Fruit fly (Drosophila melanogaster) whole organism, embryonic: ENCODE results near the gene CG42798.
A peak's percentile ranks its signal among the peaks of the same experiment; 100 is the strongest.

Source experiments
- Ada2b ChIP-seq: fragments of 200-800 bp; sonication (Bioruptor generic); IDR thresholded peaks from 2 replicates; pipeline ENCODE4 v1.3.6; 2022; ENCODE audit warnings: missing biosample characterization, missing genetic modification characterization
- BtbVII ChIP-seq: fragments of 200-800 bp; sonication (Bioruptor generic); optimal IDR thresholded peaks from 3 replicates; lab custom pipeline; 2017; ENCODE audit warnings: missing biosample characterization, mild to moderate bottlenecking, missing genetic modification characterization
- Bteb2 ChIP-seq: fragments of 200-800 bp; sonication (Bioruptor generic); optimal IDR thresholded peaks from 2 replicates; lab custom pipeline; 2016; ENCODE audit warnings: missing biosample characterization, missing genetic modification characterization
- CG10543 ChIP-seq: fragments of 200-800 bp; sonication (Bioruptor generic); optimal IDR thresholded peaks from 3 replicates; lab custom pipeline; 2017; ENCODE audit warnings: missing biosample characterization, mild to moderate bottlenecking, missing genetic modification characterization, moderate library complexity
- CG11456 ChIP-seq: fragments of 200-800 bp; sonication (Bioruptor generic); IDR thresholded peaks from 3 replicates; pipeline ENCODE4 v1.3.6; 2022; ENCODE audit warnings: missing biosample characterization, missing genetic modification characterization
- CG1529 ChIP-seq: fragments of 200-800 bp; sonication (Bioruptor generic); optimal IDR thresholded peaks from 3 replicates; lab custom pipeline; 2018; ENCODE audit warnings: missing biosample characterization, missing genetic modification characterization
- CG1647 ChIP-seq: fragments of 200-800 bp; sonication (Bioruptor generic); optimal IDR thresholded peaks from 3 replicates; lab custom pipeline; 2016; ENCODE audit warnings: missing biosample characterization, missing genetic modification characterization
- CG18764 ChIP-seq: fragments of 200-800 bp; sonication (Bioruptor generic); optimal IDR thresholded peaks from 3 replicates; lab custom pipeline; 2016; ENCODE audit warnings: missing biosample characterization, missing genetic modification characterization
- CG4360 ChIP-seq: fragments of 200-800 bp; sonication (Bioruptor generic); IDR thresholded peaks from 2 replicates; pipeline ENCODE4 v1.3.6; 2022; ENCODE audit warnings: missing biosample characterization, missing genetic modification characterization
- CG4424 ChIP-seq: fragments of 200-800 bp; sonication (Bioruptor generic); optimal IDR thresholded peaks from 3 replicates; lab custom pipeline; 2016; ENCODE audit warnings: missing biosample characterization, missing genetic modification characterization
- CG4820 ChIP-seq: fragments of 200-800 bp; sonication (Bioruptor generic); optimal IDR thresholded peaks from 3 replicates; lab custom pipeline; 2016; ENCODE audit warnings: missing biosample characterization, missing genetic modification characterization
- CG6254 ChIP-seq: fragments of 200-800 bp; sonication (Bioruptor generic); optimal IDR thresholded peaks from 3 replicates; lab custom pipeline; 2017; ENCODE audit warnings: mild to moderate bottlenecking, missing biosample characterization, missing genetic modification reagents, missing genetic modification characterization
- CG6791 ChIP-seq: fragments of 200-800 bp; sonication (Bioruptor generic); IDR thresholded peaks from 3 replicates; pipeline ENCODE4 v1.3.6; 2022; ENCODE audit warnings: missing biosample characterization, missing genetic modification characterization; ENCODE audit not compliant: partially characterized antibody
- CG7745 ChIP-seq: fragments of 200-800 bp; sonication (Bioruptor generic); optimal IDR thresholded peaks from 2 replicates; lab custom pipeline; 2018; ENCODE audit warnings: missing biosample characterization, mild to moderate bottlenecking, missing genetic modification characterization, moderate library complexity
- CG7839 ChIP-seq: fragments of 200-800 bp; sonication (Bioruptor generic); optimal IDR thresholded peaks from 3 replicates; lab custom pipeline; 2018; ENCODE audit warnings: missing biosample characterization, mild to moderate bottlenecking, missing genetic modification characterization, moderate library complexity
- CG7928 ChIP-seq: fragments of 200-800 bp; sonication (Bioruptor generic); optimal IDR thresholded peaks from 2 replicates; lab custom pipeline; 2017; ENCODE audit warnings: missing biosample characterization, mild to moderate bottlenecking, missing genetic modification characterization
- CG7987 ChIP-seq: fragments of 200-800 bp; sonication (Bioruptor generic); optimal IDR thresholded peaks from 2 replicates; lab custom pipeline; 2018; ENCODE audit warnings: missing biosample characterization, mild to moderate bottlenecking, missing genetic modification characterization, moderate library complexity
- CG9797 ChIP-seq: fragments of 200-800 bp; sonication (Bioruptor generic); optimal IDR thresholded peaks from 3 replicates; lab custom pipeline; 2018; ENCODE audit warnings: missing biosample characterization, mild to moderate bottlenecking, missing genetic modification characterization
- Dek ChIP-seq: fragments of 200-800 bp; sonication (Bioruptor generic); optimal IDR thresholded peaks from 3 replicates; lab custom pipeline; 2019; ENCODE audit warnings: missing biosample characterization, mild to moderate bottlenecking, missing genetic modification characterization, moderate library complexity
- Dp ChIP-seq: fragments of 200-800 bp; sonication (Bioruptor generic); optimal IDR thresholded peaks from 2 replicates; lab custom pipeline; 2018; ENCODE audit warnings: missing biosample characterization, mild to moderate bottlenecking, missing genetic modification characterization, moderate library complexity
- Ets97D ChIP-seq: fragments of 200-800 bp; sonication (Bioruptor generic); optimal IDR thresholded peaks from 3 replicates; lab custom pipeline; 2016; ENCODE audit warnings: missing biosample characterization, missing genetic modification characterization
- Lim3 ChIP-seq: fragments of 200-800 bp; sonication (Bioruptor generic); IDR thresholded peaks from 2 replicates; pipeline ENCODE4 v1.3.6; 2022; ENCODE audit warnings: missing biosample characterization, missing genetic modification characterization
- NFAT ChIP-seq: fragments of 200-800 bp; sonication (Bioruptor generic); IDR thresholded peaks from 2 replicates; pipeline ENCODE4 v1.3.6; 2022; ENCODE audit warnings: missing biosample characterization, missing genetic modification characterization
- Nf-YC ChIP-seq: fragments of 200-800 bp; optimal IDR thresholded peaks from 3 replicates; lab custom pipeline; 2019; ENCODE audit warnings: missing biosample characterization, mild to moderate bottlenecking, missing genetic modification characterization, moderate library complexity
- Ravus ChIP-seq: fragments of 200-800 bp; sonication (Bioruptor generic); IDR thresholded peaks from 2 replicates; pipeline ENCODE4 v1.3.6; 2022; ENCODE audit warnings: missing biosample characterization, missing genetic modification characterization
- Usf ChIP-seq: fragments of 200-800 bp; sonication (Bioruptor generic); optimal IDR thresholded peaks from 2 replicates; lab custom pipeline; 2017; ENCODE audit warnings: missing genotype, missing biosample characterization, missing genetic modification characterization
- bbx ChIP-seq: fragments of 200-800 bp; sonication (Bioruptor generic); IDR thresholded peaks from 2 replicates; pipeline ENCODE4 v1.3.6; 2022; ENCODE audit warnings: missing biosample characterization, missing genetic modification characterization; ENCODE audit not compliant: partially characterized antibody
- bcd ChIP-seq: fragments of 200-800 bp; sonication (Bioruptor generic); optimal IDR thresholded peaks from 2 replicates; lab custom pipeline; 2017; ENCODE audit warnings: missing biosample characterization, mild to moderate bottlenecking, missing genetic modification characterization
- chinmo ChIP-seq: fragments of 200-800 bp; sonication (Bioruptor generic); IDR thresholded peaks from 4 replicates; pipeline ENCODE4 v1.3.6; 2022; ENCODE audit warnings: missing biosample characterization, missing genetic modification characterization; ENCODE audit not compliant: partially characterized antibody
- crp ChIP-seq, 2 experiments: fragments of 200-800 bp; sonication (Bioruptor generic); optimal IDR thresholded peaks; 2 replicates in 1 of 2; 3 replicates in 1 of 2; lab custom pipeline; 2017; ENCODE audit warnings: missing biosample characterization in 2 of 2, missing genetic modification characterization in 2 of 2, mild to moderate bottlenecking in 1 of 2, moderate library complexity in 1 of 2
- dan ChIP-seq: fragments of 200-800 bp; sonication (Bioruptor generic); IDR thresholded peaks from 2 replicates; pipeline ENCODE4 v1.3.6; 2022; ENCODE audit warnings: missing biosample characterization, missing genetic modification characterization
- exex ChIP-seq: fragments of 200-800 bp; sonication (Bioruptor generic); optimal IDR thresholded peaks from 4 replicates; lab custom pipeline; 2018; ENCODE audit warnings: missing biosample characterization, mild to moderate bottlenecking, missing genetic modification characterization, moderate library complexity
- fd102C ChIP-seq: fragments of 200-800 bp; sonication (Bioruptor generic); optimal IDR thresholded peaks from 2 replicates; lab custom pipeline; 2018; ENCODE audit warnings: missing biosample characterization, mild to moderate bottlenecking, missing genetic modification characterization, moderate library complexity
- grn ChIP-seq: fragments of 200-800 bp; sonication (Bioruptor generic); optimal IDR thresholded peaks from 3 replicates; lab custom pipeline; 2017; ENCODE audit warnings: missing biosample characterization, missing genetic modification characterization
- gsb ChIP-seq: fragments of 200-800 bp; sonication (Bioruptor generic); IDR thresholded peaks from 2 replicates; pipeline ENCODE4 v1.3.6; 2022; ENCODE audit warnings: missing biosample characterization, missing genetic modification characterization
- gsb-n ChIP-seq: fragments of 200-800 bp; sonication (Bioruptor generic); optimal IDR thresholded peaks from 3 replicates; lab custom pipeline; 2018; ENCODE audit warnings: missing biosample characterization, mild to moderate bottlenecking, missing genetic modification characterization
- insv ChIP-seq, 2 experiments: fragments of 200-800 bp; sonication (Bioruptor generic); optimal IDR thresholded peaks; 3 replicates each; lab custom pipeline; 2016 to 2018; ENCODE audit warnings: missing biosample characterization in 2 of 2, missing genetic modification characterization in 2 of 2
- inv ChIP-seq: fragments of 200-800 bp; sonication (Bioruptor generic); IDR thresholded peaks from 2 replicates; pipeline ENCODE4 v1.3.6; 2022; ENCODE audit warnings: missing biosample characterization, missing genetic modification characterization; ENCODE audit not compliant: partially characterized antibody
- jigr1 ChIP-seq: fragments of 200-800 bp; sonication (Bioruptor generic); IDR thresholded peaks from 3 replicates; pipeline ENCODE4 v1.3.6; 2022; ENCODE audit warnings: missing biosample characterization, missing genetic modification characterization
- ken ChIP-seq: fragments of 200-800 bp; sonication (Bioruptor generic); IDR thresholded peaks from 3 replicates; pipeline ENCODE4 v1.3.6; 2022; ENCODE audit warnings: missing biosample characterization, missing genetic modification characterization
- oc ChIP-seq: fragments of 200-800 bp; sonication (Bioruptor generic); optimal IDR thresholded peaks from 2 replicates; lab custom pipeline; 2018; ENCODE audit warnings: missing biosample characterization, mild to moderate bottlenecking, missing genetic modification characterization, moderate library complexity
- org-1 ChIP-seq: fragments of 200-800 bp; sonication (Bioruptor generic); optimal IDR thresholded peaks from 2 replicates; lab custom pipeline; 2017; ENCODE audit warnings: missing biosample characterization, missing genetic modification characterization
- sd ChIP-seq: fragments of 200-800 bp; sonication (Bioruptor generic); optimal IDR thresholded peaks from 3 replicates; lab custom pipeline; 2018; ENCODE audit warnings: missing biosample characterization, mild to moderate bottlenecking, missing genetic modification characterization, moderate library complexity
- tx ChIP-seq: fragments of 200-800 bp; sonication (Bioruptor generic); optimal IDR thresholded peaks from 2 replicates; lab custom pipeline; 2016; ENCODE audit warnings: missing biosample characterization, missing genetic modification characterization
- zen ChIP-seq: fragments of 200-800 bp; sonication (Bioruptor generic); optimal IDR thresholded peaks from 3 replicates; lab custom pipeline; 2018; ENCODE audit warnings: missing biosample characterization, mild to moderate bottlenecking, missing genetic modification characterization, moderate library complexity
- zen2 ChIP-seq: fragments of 200-800 bp; sonication (Bioruptor generic); IDR thresholded peaks from 3 replicates; pipeline ENCODE4 v1.3.6; 2022; ENCODE audit warnings: missing biosample characterization, missing genetic modification characterization; ENCODE audit not compliant: partially characterized antibody
- zfh2 ChIP-seq: fragments of 200-800 bp; sonication (Bioruptor generic); optimal IDR thresholded peaks from 2 replicates; lab custom pipeline; 2016; ENCODE audit warnings: missing biosample characterization, missing genetic modification characterization

CG42798 gene

dm6 chr3R:17391313-17391845 lies 15.1 kb upstream of the CG42798 start, which contains the start of the genes Brf and sds22 (continued):
- TF ChIP-seq NFAT (GFP tag; lab: Robert Waterston, UW) = peak; percentile 89
- no peak for TF ChIP-seq Lim3 (GFP tag; lab: Robert Waterston, UW)
- TF ChIP-seq Dp (GFP tag; lab: Kevin White, UChicago) = peak; percentile 32
- TF ChIP-seq zen2 (GFP tag; lab: Robert Waterston, UW) = no peak; the same call in 2 of the 3 replicates
- TF ChIP-seq CG4424 = peak; percentile 96
- TF ChIP-seq CG4820 (GFP tag; lab: Kevin White, UChicago) = peak; percentile 96
- TF ChIP-seq Ravus (GFP tag; lab: Robert Waterston, UW) = peak; percentile 70
- TF ChIP-seq inv (GFP tag; lab: Robert Waterston, UW) = peak; percentile 68; the same call in 1 of the 2 replicates
- TF ChIP-seq insv (GFP tag; optimal IDR thresholded peaks at IDR 0.05; lab: Kevin White, UChicago) = peak in 1 of 2 experiments; percentile 78
- TF ChIP-seq chinmo (GFP tag; lab: Robert Waterston, UW) = no peak
- peak; percentile 88 for TF ChIP-seq Ets97D (GFP tag; lab: Kevin White, UChicago)
- TF ChIP-seq bcd = peak; percentile 95
- peak; percentile 98 for TF ChIP-seq zfh2 (GFP tag; lab: Kevin White, UChicago)
- TF ChIP-seq fd102C (GFP tag; lab: Kevin White, UChicago) = peak; percentile 67
- no peak for TF ChIP-seq CG7745 (tag; lab: Kevin White, UChicago)
- peak; percentile 89 for TF ChIP-seq Nf-YC
- peak; percentile 96 for TF ChIP-seq zen (tag; lab: Kevin White, UChicago)
- TF ChIP-seq CG18764 (GFP tag; lab: Kevin White, UChicago) = peak; percentile 95
- peak; percentile 83 to 93 for TF ChIP-seq crp (GFP tag; optimal IDR thresholded peaks at IDR 0.05; lab: Kevin White, UChicago)
- TF ChIP-seq org-1 (GFP tag; lab: Kevin White, UChicago) = peak; percentile 87
- TF ChIP-seq bbx = peak; percentile 39; the same call in 1 of the 2 replicates
- TF ChIP-seq gsb (GFP tag; lab: Robert Waterston, UW) = peak; percentile 75
- peak; percentile 96 for TF ChIP-seq CG7839 (tag; lab: Kevin White, UChicago)
- TF ChIP-seq Usf = peak; percentile 93
- peak; percentile 93 for TF ChIP-seq Dek (tag; lab: Kevin White, UChicago)
- TF ChIP-seq gsb-n (tag; lab: Kevin White, UChicago) = peak; percentile 93
- peak; percentile 86 for TF ChIP-seq dan (GFP tag; lab: Robert Waterston, UW)
- peak; percentile 95 for TF ChIP-seq CG1647
- TF ChIP-seq Ada2b = peak; percentile 89
- peak; percentile 90 for TF ChIP-seq CG11456 (GFP tag; lab: Robert Waterston, UW)
- TF ChIP-seq ken (GFP tag; lab: Robert Waterston, UW) = peak; percentile 93
- TF ChIP-seq CG7928 (GFP tag; lab: Kevin White, UChicago) = peak; percentile 67
- peak; percentile 94 for TF ChIP-seq tx (GFP tag; lab: Kevin White, UChicago)
- TF ChIP-seq CG7987 (GFP tag; lab: Kevin White, UChicago) = peak; percentile 70
- TF ChIP-seq oc (tag; lab: Kevin White, UChicago) = peak; percentile 88
- peak; percentile 61 for TF ChIP-seq grn
- peak; percentile 86 for TF ChIP-seq CG1529 (GFP tag; lab: Kevin White, UChicago)
- peak; percentile 91 for TF ChIP-seq BtbVII (GFP tag; lab: Kevin White, UChicago)
- peak; percentile 86; the same call in 2 of the 3 replicates for TF ChIP-seq jigr1 (GFP tag; lab: Robert Waterston, UW)
- TF ChIP-seq CG9797 (GFP tag; lab: Kevin White, UChicago) = peak; percentile 53
- TF ChIP-seq CG6254 = peak; percentile 78
- TF ChIP-seq CG10543 (GFP tag; lab: Kevin White, UChicago) = peak; percentile 97
- TF ChIP-seq CG4360 = peak; percentile 52
- TF ChIP-seq sd (tag; lab: Kevin White, UChicago) = peak; percentile 88
- peak; percentile 84 for TF ChIP-seq exex (tag; lab: Kevin White, UChicago)
- peak; percentile 94 for TF ChIP-seq Bteb2 (GFP tag; lab: Kevin White, UChicago)
- TF ChIP-seq CG6791 (GFP tag; lab: Robert Waterston, UW) = 0 out of 3 replicates have a peak, but pooled peaks have one; percentile 40
